Fruit fly (Drosophila melanogaster): Measurements from ENCODE around the gene CG6793.

The CG6793 gene

dm6 chr3L:12063442-12064080 lies 21.4 kb downstream of the CG6793 start:
- no peak for TF ChIP-seq noc (tag; optimal IDR thresholded peaks at IDR 0.05)

- TF ChIP-seq noc (tag; optimal IDR thresholded peaks at IDR 0.05): no peak
These were observed 22.6 kb downstream of the CG6793 start, which contains the start of gene rols for dm6 chr3L:12064759-12065158. Gene rols, minus strand, starts transcription at chr3L:12064859.

dm6 chr3L:12066699-12067287 lies 24.6 kb downstream of the CG6793 start:
- no peak for TF ChIP-seq noc (tag; optimal IDR thresholded peaks at IDR 0.05)

- no peak for TF ChIP-seq noc (tag; optimal IDR thresholded peaks at IDR 0.05)
These were observed 30.2 kb downstream of the CG6793 start for dm6 chr3L:12072388-12072787.

dm6 chr3L:12073076-12073475 lies 30.9 kb downstream of the CG6793 start:
- no peak for TF ChIP-seq noc (tag; optimal IDR thresholded peaks at IDR 0.05)

- TF ChIP-seq noc (tag; optimal IDR thresholded peaks at IDR 0.05): no peak
These were observed 31.9 kb downstream of the CG6793 start for dm6 chr3L:12073861-12074633.

- TF ChIP-seq noc (tag; optimal IDR thresholded peaks at IDR 0.05): no peak
These were observed 32.8 kb downstream of the CG6793 start for dm6 chr3L:12074952-12075351.

- TF ChIP-seq noc (tag; optimal IDR thresholded peaks at IDR 0.05): no peak
These were observed 34.1 kb downstream of the CG6793 start for dm6 chr3L:12076312-12076711.

dm6 chr3L:12077348-12077747 lies 35.2 kb downstream of the CG6793 start:
- no peak for TF ChIP-seq noc (tag; optimal IDR thresholded peaks at IDR 0.05)

- TF ChIP-seq noc (tag; optimal IDR thresholded peaks at IDR 0.05): no peak
These were observed 35.8 kb downstream of the CG6793 start for dm6 chr3L:12077953-12078352.

dm6 chr3L:12078551-12079318 lies 36.5 kb downstream of the CG6793 start:
- TF ChIP-seq noc (tag; optimal IDR thresholded peaks at IDR 0.05): peak; percentile 11

- no peak for TF ChIP-seq noc (tag; optimal IDR thresholded peaks at IDR 0.05)
These were observed 37.2 kb downstream of the CG6793 start for dm6 chr3L:12079319-12079933.

- no peak for TF ChIP-seq noc (tag; optimal IDR thresholded peaks at IDR 0.05)
These were observed 38.2 kb downstream of the CG6793 start for dm6 chr3L:12080423-12080822.

- TF ChIP-seq noc (tag; optimal IDR thresholded peaks at IDR 0.05): peak; percentile 58
These were observed 39.7 kb downstream of the CG6793 start, which contains the start of gene Sema5c for dm6 chr3L:12081679-12082520. Gene Sema5c, minus strand, starts transcription at chr3L:12081830.

- no peak for TF ChIP-seq noc (tag; optimal IDR thresholded peaks at IDR 0.05)
These were observed 40.3 kb downstream of the CG6793 start for dm6 chr3L:12082521-12082841.

All from whole organism, larva.